Fruit fly (Drosophila melanogaster) whole organism, pupa: ENCODE measurements around the gene MEP-1.

ENCODE experiments used
- CG10348 ChIP-seq: fragments of 200-800 bp; sonication (Bioruptor generic); IDR thresholded peaks from 2 replicates; pipeline ENCODE4 v1.3.6; 2022; ENCODE audit warnings: missing biosample characterization, missing genetic modification characterization
- CG32121 ChIP-seq: fragments of 200-800 bp; sonication (Bioruptor generic); IDR thresholded peaks from 2 replicates; pipeline ENCODE4 v1.3.6; 2022; ENCODE audit warnings: missing biosample characterization, missing genetic modification characterization
- CG4496 ChIP-seq: fragments of 200-800 bp; sonication (Bioruptor generic); IDR thresholded peaks from 3 replicates; pipeline ENCODE4 v1.3.6; 2022; ENCODE audit warnings: missing biosample characterization, missing genetic modification characterization
- EcR ChIP-seq: fragments of 200-800 bp; sonication (Bioruptor generic); optimal IDR thresholded peaks from 3 replicates; lab custom pipeline; 2019; ENCODE audit warnings: missing biosample characterization, missing genetic modification characterization, mild to moderate bottlenecking, moderate library complexity, missing genetic modification reagents
- Pif1A ChIP-seq: fragments of 200-800 bp; sonication (Bioruptor generic); optimal IDR thresholded peaks from 3 replicates; lab custom pipeline; 2016; ENCODE audit warnings: missing biosample characterization, missing genetic modification characterization
- Pif1B ChIP-seq: fragments of 200-800 bp; sonication (Bioruptor generic); optimal IDR thresholded peaks from 3 replicates; lab custom pipeline; 2016; ENCODE audit warnings: missing biosample characterization, missing genetic modification characterization
- Snoo ChIP-seq: fragments of 200-800 bp; sonication (Bioruptor generic); optimal IDR thresholded peaks from 3 replicates; lab custom pipeline; 2017; ENCODE audit warnings: missing biosample characterization, mild to moderate bottlenecking, missing genetic modification characterization, inconsistent platforms

DNA sequence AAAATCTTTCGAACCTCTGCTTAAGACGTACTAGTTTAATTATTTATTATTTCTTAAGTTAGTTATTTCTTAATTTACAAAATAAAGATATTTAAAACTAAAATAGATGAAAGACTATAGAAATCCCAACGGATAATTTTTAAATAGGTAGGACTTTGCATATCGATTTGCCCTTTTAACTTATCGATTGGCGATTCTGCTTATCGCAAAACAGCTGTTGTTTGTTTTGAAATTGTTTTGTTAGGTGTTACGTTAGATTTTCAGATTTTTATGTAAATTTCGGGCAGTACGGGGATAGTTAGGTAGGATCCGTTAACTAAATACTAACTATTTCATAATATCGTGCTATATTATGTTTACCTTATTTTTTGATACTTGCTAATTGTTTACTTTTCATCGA lies 31.4 kb upstream of the MEP-1 start, which contains the start of gene CG16986:
- TF ChIP-seq CG10348 (no peak), Pif1A (GFP tag; lab: Kevin White, UChicago) (no peak), CG4496 (no peak), Pif1B (GFP tag; lab: Kevin White, UChicago) (no peak), CG32121 (GFP tag; lab: Robert Waterston, UW) (no peak), EcR (GFP tag; lab: Kevin White, UChicago) (no peak), Snoo (tag; lab: Kevin White, UChicago) (no peak)
